Fruit fly (Drosophila melanogaster) whole organism, prepupa: ENCODE results near the gene CG11134.

Source experiments
- Blimp-1 ChIP-seq: fragments of 200-800 bp; sonication (Bioruptor generic); optimal IDR thresholded peaks from 3 replicates; lab custom pipeline; 2017; ENCODE audit warnings: missing biosample characterization, missing genetic modification characterization, mild to moderate bottlenecking, moderate library complexity, missing genetic modification reagents
- CG10631 ChIP-seq: fragments of 200-800 bp; sonication (Bioruptor generic); optimal IDR thresholded peaks from 2 replicates; lab custom pipeline; 2016; ENCODE audit warnings: missing biosample characterization, missing genetic modification characterization
- CG10669 ChIP-seq: fragments of 200-800 bp; sonication (Bioruptor generic); optimal IDR thresholded peaks from 3 replicates; lab custom pipeline; 2018; ENCODE audit warnings: missing biosample characterization, mild to moderate bottlenecking, missing genetic modification characterization, moderate library complexity
- CG11294 ChIP-seq: fragments of 200-800 bp; sonication (Bioruptor generic); IDR thresholded peaks from 2 replicates; pipeline ENCODE4 v1.3.6; 2022; ENCODE audit warnings: missing biosample characterization, missing genetic modification characterization
- CG11762 ChIP-seq: fragments of 200-800 bp; sonication (Bioruptor generic); optimal IDR thresholded peaks from 3 replicates; lab custom pipeline; 2016; ENCODE audit warnings: missing biosample characterization, missing genetic modification characterization; ENCODE audit not compliant: insufficient read depth
- CG11902 ChIP-seq: fragments of 200-800 bp; sonication (Bioruptor generic); optimal IDR thresholded peaks from 3 replicates; lab custom pipeline; 2016; ENCODE audit warnings: missing biosample characterization, missing genetic modification characterization
- CG15336 ChIP-seq: fragments of 200-800 bp; sonication (Bioruptor generic); IDR thresholded peaks from 2 replicates; pipeline ENCODE4 v1.3.6; 2022; ENCODE audit warnings: missing biosample characterization, missing genetic modification characterization
- CG16779 ChIP-seq: fragments of 200-800 bp; sonication (Bioruptor generic); optimal IDR thresholded peaks from 3 replicates; lab custom pipeline; 2017; ENCODE audit warnings: missing biosample characterization, mild to moderate bottlenecking, missing genetic modification characterization
- CG3032 ChIP-seq: fragments of 200-800 bp; optimal IDR thresholded peaks from 2 replicates; lab custom pipeline; 2019; ENCODE audit warnings: missing biosample characterization, mild to moderate bottlenecking, missing genetic modification characterization, moderate library complexity
- CG31627 ChIP-seq: fragments of 200-800 bp; sonication (Bioruptor generic); optimal IDR thresholded peaks from 3 replicates; lab custom pipeline; 2016; ENCODE audit warnings: missing biosample characterization, missing genetic modification characterization
- CG32006 ChIP-seq: fragments of 200-800 bp; sonication (Bioruptor generic); optimal IDR thresholded peaks from 3 replicates; lab custom pipeline; 2017; ENCODE audit warnings: missing biosample characterization, mild to moderate bottlenecking, missing genetic modification characterization
- CG34406 ChIP-seq: fragments of 200-800 bp; sonication (Bioruptor generic); optimal IDR thresholded peaks from 3 replicates; lab custom pipeline; 2016; ENCODE audit warnings: missing biosample characterization, missing genetic modification characterization
- CG3919 ChIP-seq: fragments of 200-800 bp; sonication (Bioruptor generic); optimal IDR thresholded peaks from 3 replicates; lab custom pipeline; 2016; ENCODE audit warnings: missing biosample characterization, missing genetic modification characterization
- CG4318 ChIP-seq: fragments of 200-800 bp; sonication (Bioruptor generic); optimal IDR thresholded peaks from 3 replicates; lab custom pipeline; 2017; ENCODE audit warnings: missing biosample characterization, mild to moderate bottlenecking, missing genetic modification characterization
- CG6163 ChIP-seq: fragments of 200-800 bp; sonication (Bioruptor generic); IDR thresholded peaks from 3 replicates; pipeline ENCODE4 v1.3.6; 2022; ENCODE audit warnings: missing biosample characterization, missing genetic modification characterization
- CG6276 ChIP-seq: fragments of 200-800 bp; sonication (Bioruptor generic); optimal IDR thresholded peaks from 2 replicates; lab custom pipeline; 2017; ENCODE audit warnings: missing biosample characterization, mild to moderate bottlenecking, missing genetic modification characterization
- CG6792 ChIP-seq: fragments of 200-800 bp; sonication (Bioruptor generic); optimal IDR thresholded peaks from 3 replicates; lab custom pipeline; 2016; ENCODE audit warnings: missing biosample characterization, missing genetic modification characterization
- CG6808 ChIP-seq: fragments of 200-800 bp; sonication (Bioruptor generic); optimal IDR thresholded peaks from 3 replicates; lab custom pipeline; 2017; ENCODE audit warnings: missing biosample characterization, missing genetic modification characterization, mild to moderate bottlenecking, moderate library complexity, missing genetic modification reagents
- CG6854 ChIP-seq: fragments of 200-800 bp; sonication (Bioruptor generic); optimal IDR thresholded peaks from 2 replicates; lab custom pipeline; 2017; ENCODE audit warnings: missing biosample characterization, mild to moderate bottlenecking, missing genetic modification characterization
- CG7368 ChIP-seq: fragments of 200-800 bp; sonication (Bioruptor generic); optimal IDR thresholded peaks from 3 replicates; lab custom pipeline; 2016; ENCODE audit warnings: missing biosample characterization, missing genetic modification characterization
- CG8119 ChIP-seq: fragments of 200-800 bp; sonication (Bioruptor generic); IDR thresholded peaks from 3 replicates; pipeline ENCODE4 v1.3.6; 2022; ENCODE audit warnings: missing biosample characterization, missing genetic modification characterization
- CG8319 ChIP-seq: fragments of 200-800 bp; sonication (Bioruptor generic); optimal IDR thresholded peaks from 3 replicates; lab custom pipeline; 2016; ENCODE audit warnings: missing biosample characterization, missing genetic modification characterization
- CG8632 ChIP-seq: fragments of 200-800 bp; sonication (Bioruptor generic); optimal IDR thresholded peaks from 3 replicates; lab custom pipeline; 2016; ENCODE audit warnings: missing biosample characterization, missing genetic modification characterization
- CG9139 ChIP-seq: fragments of 200-800 bp; sonication (Bioruptor generic); optimal IDR thresholded peaks from 3 replicates; lab custom pipeline; 2017; ENCODE audit warnings: missing biosample characterization, mild to moderate bottlenecking, missing genetic modification characterization
- Eip75B ChIP-seq: fragments of 200-800 bp; sonication (Bioruptor generic); optimal IDR thresholded peaks from 3 replicates; lab custom pipeline; 2016; ENCODE audit warnings: missing biosample characterization, missing genetic modification characterization
- Eip78C ChIP-seq: fragments of 200-800 bp; sonication (Bioruptor generic); peaks from one replicate; lab custom pipeline; 2016; ENCODE audit warnings: missing biosample characterization, missing genetic modification characterization
- Ets21C ChIP-seq: fragments of 200-800 bp; sonication (Bioruptor generic); optimal IDR thresholded peaks from 3 replicates; lab custom pipeline; 2016; ENCODE audit warnings: missing biosample characterization, missing genetic modification characterization
- Ets96B ChIP-seq: fragments of 200-800 bp; optimal IDR thresholded peaks from 2 replicates; lab custom pipeline; 2019; ENCODE audit warnings: missing biosample characterization, mild to moderate bottlenecking, missing genetic modification characterization, moderate library complexity
- Gug ChIP-seq: fragments of 200-800 bp; sonication (Bioruptor generic); IDR thresholded peaks from 2 replicates; pipeline ENCODE4 v1.3.6; 2022; ENCODE audit warnings: missing biosample characterization, missing genetic modification characterization
- Hr38 ChIP-seq: sonication (Bioruptor generic); optimal IDR thresholded peaks from 2 replicates; lab custom pipeline; 2016; ENCODE audit warnings: missing biosample characterization, missing genetic modification characterization
- Hr39 ChIP-seq: fragments of 200-800 bp; sonication (Bioruptor generic); optimal IDR thresholded peaks from 2 replicates; lab custom pipeline; 2016; ENCODE audit warnings: missing biosample characterization, missing genetic modification characterization
- Hr4 ChIP-seq: fragments of 200-800 bp; sonication (Bioruptor generic); optimal IDR thresholded peaks from 3 replicates; lab custom pipeline; 2016; ENCODE audit warnings: missing biosample characterization, missing genetic modification characterization
- Lpt ChIP-seq: fragments of 200-800 bp; sonication (Bioruptor generic); optimal IDR thresholded peaks from 3 replicates; lab custom pipeline; 2016; ENCODE audit warnings: missing biosample characterization, missing genetic modification characterization
- Met ChIP-seq: fragments of 200-800 bp; sonication (Bioruptor generic); optimal IDR thresholded peaks from 3 replicates; lab custom pipeline; 2016; ENCODE audit warnings: missing biosample characterization, missing genetic modification characterization
- Smox ChIP-seq: fragments of 200-800 bp; sonication (Bioruptor generic); optimal IDR thresholded peaks from 3 replicates; lab custom pipeline; 2016; ENCODE audit warnings: missing biosample characterization, missing genetic modification characterization
- Sox102F ChIP-seq: fragments of 200-800 bp; sonication (Bioruptor generic); optimal IDR thresholded peaks from 2 replicates; lab custom pipeline; 2016; ENCODE audit warnings: missing biosample characterization, mild to moderate bottlenecking, missing genetic modification characterization
- Sox14 ChIP-seq: fragments of 200-800 bp; sonication (Bioruptor generic); optimal IDR thresholded peaks from 3 replicates; lab custom pipeline; 2016; ENCODE audit warnings: missing biosample characterization, missing genetic modification characterization
- Sox15 ChIP-seq: fragments of 200-800 bp; sonication (Bioruptor generic); optimal IDR thresholded peaks from 3 replicates; lab custom pipeline; 2016; ENCODE audit warnings: missing biosample characterization, missing genetic modification characterization
- achi ChIP-seq: fragments of 200-800 bp; sonication (Bioruptor generic); optimal IDR thresholded peaks from 3 replicates; lab custom pipeline; 2016; ENCODE audit warnings: missing biosample characterization, missing genetic modification characterization
- acj6 ChIP-seq: fragments of 200-800 bp; sonication (Bioruptor generic); optimal IDR thresholded peaks from 3 replicates; lab custom pipeline; 2016; ENCODE audit warnings: missing biosample characterization, missing genetic modification characterization
- dac ChIP-seq: fragments of 200-800 bp; sonication (Bioruptor generic); optimal IDR thresholded peaks from 2 replicates; lab custom pipeline; 2017; ENCODE audit warnings: missing biosample characterization, mild to moderate bottlenecking, missing genetic modification characterization
- dsx ChIP-seq: fragments of 200-800 bp; optimal IDR thresholded peaks from 3 replicates; lab custom pipeline; 2019; ENCODE audit warnings: missing biosample characterization, mild to moderate bottlenecking, missing genetic modification characterization, moderate library complexity; ENCODE audit not compliant: poor library complexity, severe bottlenecking
- esn ChIP-seq: fragments of 200-800 bp; sonication (Bioruptor generic); optimal IDR thresholded peaks from 2 replicates; lab custom pipeline; 2016; ENCODE audit warnings: missing biosample characterization, mild to moderate bottlenecking, missing genetic modification characterization, moderate library complexity
- fd59A ChIP-seq: fragments of 200-800 bp; sonication (Bioruptor generic); optimal IDR thresholded peaks from 2 replicates; lab custom pipeline; 2017; ENCODE audit warnings: missing biosample characterization, mild to moderate bottlenecking, missing genetic modification characterization, missing genetic modification reagents
- lz ChIP-seq: fragments of 200-800 bp; sonication (Bioruptor generic); optimal IDR thresholded peaks from 3 replicates; lab custom pipeline; 2016; ENCODE audit warnings: missing biosample characterization, missing genetic modification characterization
- pdm3 ChIP-seq: fragments of 200-800 bp; sonication (Bioruptor generic); optimal IDR thresholded peaks from 3 replicates; lab custom pipeline; 2016; ENCODE audit warnings: missing biosample characterization, missing genetic modification characterization
- spab ChIP-seq: fragments of 200-800 bp; sonication (Bioruptor generic); optimal IDR thresholded peaks from 2 replicates; lab custom pipeline; 2017; ENCODE audit warnings: missing biosample characterization, mild to moderate bottlenecking, missing genetic modification characterization, missing genetic modification reagents
- svp ChIP-seq: fragments of 200-800 bp; sonication (Bioruptor generic); peaks from one replicate; lab custom pipeline; 2016; ENCODE audit warnings: missing biosample characterization, missing genetic modification characterization
- topi ChIP-seq: fragments of 200-800 bp; sonication (Bioruptor generic); optimal IDR thresholded peaks from 3 replicates; lab custom pipeline; 2016; ENCODE audit warnings: missing biosample characterization, missing genetic modification characterization
- vri ChIP-seq: fragments of 200-800 bp; sonication (Bioruptor generic); optimal IDR thresholded peaks from 3 replicates; lab custom pipeline; 2016; ENCODE audit warnings: missing biosample characterization, mild to moderate bottlenecking, missing genetic modification characterization

CG11134 gene

dm6 chrX:13753775-13754174, 16.0 kb downstream of the CG11134 start:
- TF ChIP-seq svp (GFP tag; lab: Kevin White, UChicago) (peak; percentile 58), CG6854 (no peak), achi (no peak), Lpt (GFP tag; lab: Kevin White, UChicago) (no peak), Sox15 (no peak)

DNA sequence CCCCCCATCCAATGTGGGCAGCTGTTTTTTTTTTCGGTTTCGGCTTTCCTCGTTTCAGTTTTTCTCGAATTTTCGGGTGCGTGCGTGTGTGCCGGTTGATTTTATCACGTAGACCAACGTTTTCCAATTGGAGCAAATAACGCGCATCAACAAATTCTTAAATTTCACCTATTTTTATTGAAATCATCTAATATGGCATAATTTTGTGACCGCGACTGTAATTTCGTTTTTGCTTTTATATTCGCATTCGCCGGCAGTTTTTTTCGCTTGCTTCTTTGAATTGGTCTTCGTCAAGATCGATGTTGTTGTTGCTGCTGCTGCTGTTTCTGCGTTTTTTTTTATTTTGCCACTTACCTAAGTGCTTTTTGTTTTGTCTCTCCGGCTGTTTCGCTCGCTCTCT, 16.7 kb downstream of the CG11134 start:
- peak; percentile 58 for TF ChIP-seq vri (GFP tag; lab: Kevin White, UChicago)
- peak; percentile 53 for TF ChIP-seq CG32006
- peak; percentile 38 for TF ChIP-seq CG31627 (GFP tag; lab: Kevin White, UChicago)
- TF ChIP-seq Ets96B (tag; lab: Kevin White, UChicago): peak; percentile 34
- peak; percentile 73 for TF ChIP-seq CG8119 (GFP tag; lab: Robert Waterston, UW)
- TF ChIP-seq topi (GFP tag; lab: Kevin White, UChicago): peak; percentile 62
- TF ChIP-seq Hr39 (GFP tag; lab: Kevin White, UChicago): peak; percentile 35
- peak; percentile 34 for TF ChIP-seq lz (GFP tag; lab: Kevin White, UChicago)
- TF ChIP-seq CG4318: peak; percentile 26
- TF ChIP-seq CG6163 (GFP tag; lab: Robert Waterston, UW): peak; percentile 88; the same call in 2 of the 3 replicates
- peak; percentile 58 for TF ChIP-seq CG15336 (GFP tag; lab: Robert Waterston, UW)
- no peak for TF ChIP-seq Blimp-1 (GFP tag; lab: Kevin White, UChicago)
- TF ChIP-seq svp (GFP tag; lab: Kevin White, UChicago): peak; percentile 77
- TF ChIP-seq CG16779 (tag; lab: Kevin White, UChicago): peak; percentile 13
- TF ChIP-seq Met (GFP tag; lab: Kevin White, UChicago): peak; percentile 62
- TF ChIP-seq Sox15: peak; percentile 8
- TF ChIP-seq Hr38 (GFP tag; lab: Kevin White, UChicago): no peak
- peak; percentile 26 for TF ChIP-seq Hr4 (GFP tag; lab: Kevin White, UChicago)
- peak; percentile 42 for TF ChIP-seq Gug (GFP tag; lab: Robert Waterston, UW)
- peak; percentile 50 for TF ChIP-seq CG34406 (GFP tag; lab: Kevin White, UChicago)
- TF ChIP-seq CG6808 (GFP tag; lab: Kevin White, UChicago): peak; percentile 59
- peak; percentile 28 for TF ChIP-seq Lpt (GFP tag; lab: Kevin White, UChicago)
- no peak for TF ChIP-seq CG3032
- TF ChIP-seq fd59A (GFP tag; lab: Kevin White, UChicago): no peak
- TF ChIP-seq CG8319 (GFP tag; lab: Kevin White, UChicago): no peak
- peak; percentile 78 for TF ChIP-seq Eip78C (GFP tag; lab: Kevin White, UChicago)
- no peak for TF ChIP-seq dsx (GFP tag; lab: Kevin White, UChicago)
- peak; percentile 62 for TF ChIP-seq Smox (GFP tag; lab: Kevin White, UChicago)
- peak; percentile 38 for TF ChIP-seq Sox102F (GFP tag; lab: Kevin White, UChicago)
- TF ChIP-seq dac (GFP tag; lab: Kevin White, UChicago): no peak
- peak; percentile 36 for TF ChIP-seq CG6792 (GFP tag; lab: Kevin White, UChicago)
- TF ChIP-seq CG11294: no peak; the same call in 1 of the 2 replicates
- no peak for TF ChIP-seq CG6854
- TF ChIP-seq Ets21C (GFP tag; lab: Kevin White, UChicago): peak; percentile 13
- peak; percentile 3 for TF ChIP-seq CG11762 (GFP tag; lab: Kevin White, UChicago)
- peak; percentile 34 for TF ChIP-seq Sox14 (GFP tag; lab: Kevin White, UChicago)
- peak; percentile 7 for TF ChIP-seq spab (GFP tag; lab: Kevin White, UChicago)
- TF ChIP-seq acj6 (GFP tag; lab: Kevin White, UChicago): peak; percentile 31
- TF ChIP-seq Eip75B (GFP tag; lab: Kevin White, UChicago): no peak
- TF ChIP-seq CG6276 (GFP tag; lab: Kevin White, UChicago): peak; percentile 76
- TF ChIP-seq CG3919 (GFP tag; lab: Kevin White, UChicago): peak; percentile 55
- peak; percentile 26 for TF ChIP-seq CG10669 (GFP tag; lab: Kevin White, UChicago)
- peak; percentile 49 for TF ChIP-seq CG7368
- TF ChIP-seq CG8632: peak; percentile 6
- TF ChIP-seq CG10631 (GFP tag; lab: Kevin White, UChicago): peak; percentile 1
- TF ChIP-seq CG9139 (GFP tag; lab: Kevin White, UChicago): peak; percentile 29
- TF ChIP-seq CG11902 (GFP tag; lab: Kevin White, UChicago): no peak
- peak; percentile 32 for TF ChIP-seq pdm3 (GFP tag; lab: Kevin White, UChicago)
- peak; percentile 48 for TF ChIP-seq esn (GFP tag; lab: Kevin White, UChicago)
- peak; percentile 47 for TF ChIP-seq achi
